Worm (Caenorhabditis elegans) whole organism, L1 larva: Measurements from ENCODE around the gene bas-1.
A peak's percentile ranks its signal among the peaks of the same experiment; 100 is the strongest.

Experiments
- C04F5.9 ChIP-seq: sonication (generic microtip); optimal IDR thresholded peaks from 2 replicates; lab custom pipeline; 2016; ENCODE audit warnings: missing genetic modification characterization, missing compliant biosample characterization
- C16A3.4 ChIP-seq: fragments of 150-350 bp; optimal IDR thresholded peaks from 2 replicates; lab custom pipeline; 2014; ENCODE audit warnings: missing biosample characterization, missing genetic modification characterization
- C34B4.2 ChIP-seq: sonication (generic microtip); optimal IDR thresholded peaks from 2 replicates; lab custom pipeline; 2017; ENCODE audit warnings: mild to moderate bottlenecking, missing genetic modification characterization, missing compliant biosample characterization
- Y116A8C.19 ChIP-seq: sonication (generic microtip); optimal IDR thresholded peaks from 2 replicates; lab custom pipeline; 2016; ENCODE audit warnings: missing compliant biosample characterization, missing genetic modification characterization, borderline replicate concordance
- alr-1 ChIP-seq: fragments of 200-800 bp; sonication (Bioruptor generic); optimal IDR thresholded peaks from 2 replicates; lab custom pipeline; 2018; ENCODE audit warnings: borderline replicate concordance, mild to moderate bottlenecking, missing genetic modification characterization, missing compliant biosample characterization
- ama-1 ChIP-seq: fragments of 150-350 bp; optimal IDR thresholded peaks from 2 replicates; lab custom pipeline; 2014
- blmp-1 ChIP-seq: fragments of 150-350 bp; optimal IDR thresholded peaks from 2 replicates; lab custom pipeline; 2014; ENCODE audit warnings: missing biosample characterization, missing genetic modification characterization
- ceh-8 ChIP-seq: fragments of 200-800 bp; sonication (Bioruptor generic); optimal IDR thresholded peaks from 2 replicates; lab custom pipeline; 2018; ENCODE audit warnings: mild to moderate bottlenecking, missing genetic modification characterization, moderate library complexity, missing compliant biosample characterization
- ceh-88 ChIP-seq: fragments of 200-800 bp; sonication (Bioruptor generic); IDR thresholded peaks from 2 replicates; pipeline ENCODE4 v1.3.6; 2022; ENCODE audit warnings: missing genetic modification characterization, missing compliant biosample characterization
- ceh-90 ChIP-seq: sonication (generic microtip); optimal IDR thresholded peaks from 2 replicates; lab custom pipeline; 2016; ENCODE audit warnings: missing genetic modification characterization, missing compliant biosample characterization
- ces-1 ChIP-seq: fragments of 150-350 bp; optimal IDR thresholded peaks from 2 replicates; lab custom pipeline; 2014; ENCODE audit warnings: missing biosample characterization, missing genetic modification reagents, missing genetic modification characterization
- dpl-1 ChIP-seq, 3 experiments: fragments of 150-350 bp in 2 of 3; sonication (generic microtip) in 1 of 3; optimal IDR thresholded peaks; 2 replicates each; lab custom pipeline; 2014 to 2017; ENCODE audit warnings: missing biosample characterization in 3 of 3, missing genetic modification characterization in 3 of 3, missing genetic modification reagents in 3 of 3
- dsc-1 ChIP-seq: sonication (generic microtip); optimal IDR thresholded peaks from 2 replicates; lab custom pipeline; 2016; ENCODE audit warnings: mild to moderate bottlenecking, missing genetic modification characterization, missing compliant biosample characterization
- efl-1 ChIP-seq, 4 experiments: fragments of 150-350 bp; optimal IDR thresholded peaks in 3 of 4; peaks in 1 of 4; 1 replicate in 1 of 4; 2 replicates in 3 of 4; lab custom pipeline; 2014; ENCODE audit warnings: missing biosample characterization in 2 of 4, missing genetic modification characterization in 2 of 4, missing genetic modification reagents in 2 of 4
- efl-3 ChIP-seq: fragments of 200-800 bp; sonication (Bioruptor generic); optimal IDR thresholded peaks from 2 replicates; lab custom pipeline; 2018; ENCODE audit warnings: mild to moderate bottlenecking, missing genetic modification characterization, missing compliant biosample characterization
- elt-2 ChIP-seq: sonication (generic microtip); optimal IDR thresholded peaks from 2 replicates; lab custom pipeline; 2016; ENCODE audit warnings: missing genetic modification characterization, mild to moderate bottlenecking, inconsistent platforms, missing compliant biosample characterization, missing genetic modification reagents
- elt-3 ChIP-seq, 6 experiments: fragments of 150-350 bp in 1 of 6; sonication (generic microtip); optimal IDR thresholded peaks; 2 replicates each; lab custom pipeline; 2017 to 2018; ENCODE audit warnings: missing biosample characterization in 6 of 6, missing genetic modification characterization in 6 of 6, inconsistent platforms in 1 of 6
- ets-5 ChIP-seq: fragments of 200-800 bp; sonication (Bioruptor generic); IDR thresholded peaks from 2 replicates; pipeline ENCODE4 v1.3.6; 2022; ENCODE audit warnings: missing genetic modification characterization, missing compliant biosample characterization
- fkh-10 ChIP-seq: sonication (generic microtip); optimal IDR thresholded peaks from 2 replicates; lab custom pipeline; 2017; ENCODE audit warnings: missing biosample characterization, missing genetic modification reagents, missing genetic modification characterization
- fkh-8 ChIP-seq: sonication (generic microtip); optimal IDR thresholded peaks from 2 replicates; lab custom pipeline; 2016; ENCODE audit warnings: mild to moderate bottlenecking, missing genetic modification characterization, missing compliant biosample characterization
- grh-1 ChIP-seq: fragments of 200-800 bp; sonication (Bioruptor generic); IDR thresholded peaks from 2 replicates; pipeline ENCODE4 v1.3.6; 2022; ENCODE audit warnings: missing genetic modification reagents, missing genetic modification characterization, missing compliant biosample characterization
- hlh-17 ChIP-seq: fragments of 200-800 bp; sonication (Bioruptor generic); optimal IDR thresholded peaks from 2 replicates; lab custom pipeline; 2018; ENCODE audit warnings: missing genetic modification characterization, mild to moderate bottlenecking, missing compliant biosample characterization, moderate library complexity, borderline replicate concordance
- hlh-4 ChIP-seq: sonication (generic microtip); optimal IDR thresholded peaks from 2 replicates; lab custom pipeline; 2016; ENCODE audit warnings: mild to moderate bottlenecking, missing genetic modification characterization, missing compliant biosample characterization
- isw-1 ChIP-seq: fragments of 200-800 bp; sonication (Bioruptor generic); IDR thresholded peaks from 2 replicates; pipeline ENCODE4 v1.3.6; 2022; ENCODE audit warnings: missing genetic modification characterization, missing compliant biosample characterization
- lin-15B ChIP-seq: fragments of 150-350 bp; sonication (generic microtip); optimal IDR thresholded peaks from 3 replicates; lab custom pipeline; 2014; ENCODE audit warnings: missing biosample characterization, missing genetic modification characterization
- lsy-2 ChIP-seq, 2 experiments: fragments of 150-350 bp; optimal IDR thresholded peaks; 2 replicates each; lab custom pipeline; 2014; ENCODE audit warnings: missing biosample characterization in 2 of 2, missing genetic modification characterization in 2 of 2
- mab-9 ChIP-seq: fragments of 200-800 bp; sonication (Bioruptor generic); IDR thresholded peaks from 2 replicates; pipeline ENCODE4 v1.3.6; 2022; ENCODE audit warnings: missing genetic modification reagents, missing genetic modification characterization, missing compliant biosample characterization
- mdl-1 ChIP-seq, 2 experiments: fragments of 150-350 bp; optimal IDR thresholded peaks; 2 replicates each; lab custom pipeline; 2014 to 2017; ENCODE audit warnings: missing biosample characterization in 2 of 2, missing genetic modification characterization in 2 of 2, inconsistent platforms in 1 of 2
- mef-2 ChIP-seq: fragments of 150-350 bp; optimal IDR thresholded peaks from 2 replicates; lab custom pipeline; 2014; ENCODE audit warnings: missing biosample characterization, missing genetic modification characterization
- nhr-12 ChIP-seq: sonication (generic microtip); optimal IDR thresholded peaks from 2 replicates; lab custom pipeline; 2017; ENCODE audit warnings: missing biosample characterization, missing genetic modification characterization
- nhr-19 ChIP-seq: fragments of 200-800 bp; sonication (Bioruptor generic); conservative IDR thresholded peaks from 2 replicates; pipeline ENCODE4 v1.3.6; 2022; ENCODE audit warnings: missing genetic modification characterization, missing compliant biosample characterization
- nhr-20 ChIP-seq: sonication (generic microtip); optimal IDR thresholded peaks from 2 replicates; lab custom pipeline; 2016; ENCODE audit warnings: mild to moderate bottlenecking, missing genetic modification characterization, missing compliant biosample characterization
- nhr-28 ChIP-seq: fragments of 150-350 bp; optimal IDR thresholded peaks from 2 replicates; lab custom pipeline; 2014; ENCODE audit warnings: missing biosample characterization, missing genetic modification characterization
- nhr-47 ChIP-seq: sonication (generic microtip); optimal IDR thresholded peaks from 2 replicates; lab custom pipeline; 2016; ENCODE audit warnings: mild to moderate bottlenecking, missing genetic modification characterization, moderate library complexity, missing compliant biosample characterization
- nhr-71 ChIP-seq: sonication (generic microtip); optimal IDR thresholded peaks from 2 replicates; lab custom pipeline; 2016; ENCODE audit warnings: mild to moderate bottlenecking, missing genetic modification characterization, moderate library complexity, missing compliant biosample characterization
- nhr-76 ChIP-seq: sonication (generic microtip); optimal IDR thresholded peaks from 2 replicates; lab custom pipeline; 2017; ENCODE audit warnings: missing biosample characterization, missing genetic modification characterization
- nhr-77 ChIP-seq: fragments of 150-350 bp; optimal IDR thresholded peaks from 2 replicates; lab custom pipeline; 2014; ENCODE audit warnings: missing biosample characterization, missing genetic modification characterization
- nhr-84 ChIP-seq: sonication (generic microtip); optimal IDR thresholded peaks from 2 replicates; lab custom pipeline; 2017; ENCODE audit warnings: missing biosample characterization, missing genetic modification characterization
- nhr-85 ChIP-seq: sonication (generic microtip); peaks from one replicate; lab custom pipeline; 2016; ENCODE audit warnings: missing genetic modification characterization, inconsistent platforms, missing compliant biosample characterization
- nhr-90 ChIP-seq: sonication (generic microtip); optimal IDR thresholded peaks from 2 replicates; lab custom pipeline; 2016; ENCODE audit warnings: mild to moderate bottlenecking, missing genetic modification characterization, missing compliant biosample characterization; ENCODE audit not compliant: poor library complexity
- pax-3 ChIP-seq: fragments of 200-800 bp; sonication (Bioruptor generic); optimal IDR thresholded peaks from 2 replicates; lab custom pipeline; 2018; ENCODE audit warnings: mild to moderate bottlenecking, missing genetic modification characterization, moderate library complexity, missing compliant biosample characterization
- pqm-1 ChIP-seq: sonication (generic microtip); optimal IDR thresholded peaks from 3 replicates; lab custom pipeline; 2017; ENCODE audit warnings: missing biosample characterization, missing genetic modification characterization
- skn-1 ChIP-seq: fragments of 150-350 bp; optimal IDR thresholded peaks from 2 replicates; lab custom pipeline; 2014; ENCODE audit warnings: missing biosample characterization, missing genetic modification characterization
- snu-23 ChIP-seq: sonication (generic microtip); optimal IDR thresholded peaks from 2 replicates; lab custom pipeline; 2016; ENCODE audit warnings: missing genetic modification characterization, missing compliant biosample characterization
- sup-37 ChIP-seq: fragments of 200-800 bp; sonication (Bioruptor generic); optimal IDR thresholded peaks from 2 replicates; lab custom pipeline; 2018; ENCODE audit warnings: mild to moderate bottlenecking, missing genetic modification characterization, missing compliant biosample characterization
- tlp-1 ChIP-seq: fragments of 150-350 bp; optimal IDR thresholded peaks from 2 replicates; lab custom pipeline; 2014; ENCODE audit warnings: missing biosample characterization, missing genetic modification characterization
- unc-130 ChIP-seq: fragments of 150-350 bp; optimal IDR thresholded peaks from 2 replicates; lab custom pipeline; 2017; ENCODE audit warnings: missing biosample characterization, missing genetic modification characterization, inconsistent platforms
- unc-62 ChIP-seq: fragments of 150-350 bp; optimal IDR thresholded peaks from 2 replicates; lab custom pipeline; 2014; ENCODE audit warnings: missing biosample characterization, missing genetic modification reagents, missing genetic modification characterization
- vab-15 ChIP-seq: sonication (generic microtip); optimal IDR thresholded peaks from 2 replicates; lab custom pipeline; 2017; ENCODE audit warnings: missing genotype, mild to moderate bottlenecking, missing genetic modification characterization, missing compliant biosample characterization
- zag-1 ChIP-seq: fragments of 150-350 bp; optimal IDR thresholded peaks from 2 replicates; lab custom pipeline; 2014; ENCODE audit warnings: missing biosample characterization, missing genetic modification characterization
- ztf-11 ChIP-seq, 2 experiments: sonication (generic microtip); optimal IDR thresholded peaks; 2 replicates each; lab custom pipeline; 2016 to 2017; ENCODE audit warnings: missing genetic modification characterization in 2 of 2, missing biosample characterization in 1 of 2, missing compliant biosample characterization in 1 of 2

The bas-1 gene

DNA sequence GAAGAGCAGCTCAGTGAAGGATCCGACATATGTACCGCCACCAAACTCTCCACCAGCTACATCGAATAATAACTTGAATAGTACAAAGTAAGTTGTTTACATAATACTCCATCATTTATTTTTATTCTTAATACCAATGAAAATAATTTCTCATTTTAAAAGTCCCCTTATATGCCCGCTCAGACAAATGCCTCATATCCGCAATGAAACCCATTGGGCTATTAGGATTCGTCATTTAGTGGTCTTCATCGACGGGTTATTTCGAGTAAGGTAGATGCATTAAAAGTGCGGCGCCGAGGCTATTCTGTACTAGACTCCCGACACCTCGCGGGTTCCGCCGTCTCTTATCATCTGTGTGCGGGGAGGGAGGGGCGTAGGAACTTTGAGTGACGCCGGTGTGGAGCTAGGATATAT, 41.6 kb downstream of the bas-1 start (continued):
- no peak for TF ChIP-seq tlp-1
- TF ChIP-seq hlh-4: no peak
- peak in 1 of 2 experiments; percentile 1 for TF ChIP-seq ztf-11 (tag; optimal IDR thresholded peaks at IDR 0.05; lab: Kevin White, UChicago)
- TF ChIP-seq sup-37 (GFP tag; lab: Kevin White, UChicago): no peak
- no peak for TF ChIP-seq nhr-76
- no peak for TF ChIP-seq lin-15B (tag; lab: Kevin White, UChicago)
- TF ChIP-seq hlh-17 (GFP tag; lab: Kevin White, UChicago): no peak
- no peak for TF ChIP-seq unc-130 (tag; lab: Kevin White, UChicago)
- no peak for TF ChIP-seq alr-1 (tag; lab: Kevin White, UChicago)
- no peak for TF ChIP-seq dsc-1
- no peak for TF ChIP-seq pqm-1 (tag; lab: Kevin White, UChicago)
- no peak for TF ChIP-seq nhr-28 (tag; lab: Kevin White, UChicago)
- no peak for TF ChIP-seq nhr-12
- no peak for TF ChIP-seq elt-3 (tag; optimal IDR thresholded peaks at IDR 0.05; lab: Kevin White, UChicago)
- no peak for TF ChIP-seq ceh-88
- no peak for TF ChIP-seq mef-2 (tag; lab: Kevin White, UChicago)
- no peak for TF ChIP-seq ceh-8 (GFP tag; lab: Kevin White, UChicago)
- TF ChIP-seq lsy-2 (tag; optimal IDR thresholded peaks at IDR 0.05; lab: Kevin White, UChicago): peak in 1 of 2 experiments; percentile 36
- TF ChIP-seq ces-1: no peak
- no peak for TF ChIP-seq zag-1 (tag; lab: Kevin White, UChicago)
- TF ChIP-seq ama-1 (lab: Kevin White, UChicago): peak; percentile 75
- TF ChIP-seq mab-9 (GFP tag; lab: Robert Waterston, UW): no peak
- TF ChIP-seq nhr-19 (GFP tag; lab: Robert Waterston, UW): peak; percentile 63
- TF ChIP-seq efl-1 (optimal IDR thresholded peaks at IDR 0.05; lab: Kevin White, UChicago): peak; percentile 25 to 48
- peak in 1 of 2 experiments; percentile 93 for TF ChIP-seq efl-1 (GFP tag; optimal IDR thresholded peaks at IDR 0.05 in 1 of 2; lab: Kevin White, UChicago)
- no peak for TF ChIP-seq fkh-8 (tag; lab: Kevin White, UChicago)
- no peak for TF ChIP-seq ets-5 (GFP tag; lab: Robert Waterston, UW)
- no peak for TF ChIP-seq blmp-1
- TF ChIP-seq nhr-77: peak; percentile 27
- no peak for TF ChIP-seq C16A3.4 (tag; lab: Kevin White, UChicago)
- TF ChIP-seq ceh-90 (tag; lab: Kevin White, UChicago): no peak
- no peak for TF ChIP-seq Y116A8C.19
- no peak for TF ChIP-seq C34B4.2 (tag; lab: Kevin White, UChicago)
- no peak for TF ChIP-seq vab-15
- peak; percentile 71 for TF ChIP-seq elt-2
- TF ChIP-seq snu-23 (GFP tag; lab: Kevin White, UChicago): peak; percentile 54
- TF ChIP-seq C04F5.9 (tag; lab: Kevin White, UChicago): no peak
- no peak; the same call in 1 of the 2 replicates for TF ChIP-seq grh-1 (GFP tag; lab: Robert Waterston, UW)
- TF ChIP-seq nhr-85 (tag; lab: Kevin White, UChicago): peak; percentile 85
- TF ChIP-seq mdl-1 (tag; optimal IDR thresholded peaks at IDR 0.05; lab: Kevin White, UChicago): no peak
- TF ChIP-seq nhr-71 (tag; lab: Kevin White, UChicago): peak; percentile 75
- TF ChIP-seq skn-1: no peak
- no peak for TF ChIP-seq dpl-1 (GFP tag; optimal IDR thresholded peaks at IDR 0.05; lab: Kevin White, UChicago)
- peak; percentile 77 for TF ChIP-seq nhr-47 (tag; lab: Kevin White, UChicago)
- peak; percentile 62 for TF ChIP-seq nhr-20 (tag; lab: Kevin White, UChicago)
- TF ChIP-seq pax-3: no peak
- no peak for TF ChIP-seq fkh-10
- peak; percentile 84 for TF ChIP-seq nhr-90 (tag; lab: Kevin White, UChicago)
- no peak for TF ChIP-seq isw-1
- TF ChIP-seq nhr-84: no peak
- no peak for TF ChIP-seq unc-62 (GFP tag; lab: Kevin White, UChicago)
- TF ChIP-seq efl-3 (GFP tag; lab: Kevin White, UChicago): no peak
